Fruit fly (Drosophila melanogaster) whole organism, embryonic: ENCODE data around the gene Pis.

Experiments
- Abd-B ChIP-seq: fragments of 200-800 bp; sonication (Bioruptor generic); optimal IDR thresholded peaks from 2 replicates; lab custom pipeline; 2018; ENCODE audit warnings: missing biosample characterization, mild to moderate bottlenecking, missing genetic modification characterization, moderate library complexity
- Ada2b ChIP-seq: fragments of 200-800 bp; sonication (Bioruptor generic); IDR thresholded peaks from 2 replicates; pipeline ENCODE4 v1.3.6; 2022; ENCODE audit warnings: missing biosample characterization, missing genetic modification characterization
- Bgb ChIP-seq: fragments of 200-800 bp; sonication (Bioruptor generic); IDR thresholded peaks from 2 replicates; pipeline ENCODE4 v1.3.6; 2022; ENCODE audit warnings: missing biosample characterization, missing genetic modification characterization; ENCODE audit not compliant: partially characterized antibody
- Bteb2 ChIP-seq: fragments of 200-800 bp; sonication (Bioruptor generic); optimal IDR thresholded peaks from 2 replicates; lab custom pipeline; 2016; ENCODE audit warnings: missing biosample characterization, missing genetic modification characterization
- CG12071 ChIP-seq: fragments of 200-800 bp; sonication (Bioruptor generic); optimal IDR thresholded peaks from 3 replicates; lab custom pipeline; 2018; ENCODE audit warnings: missing biosample characterization, mild to moderate bottlenecking, missing genetic modification characterization
- CG12744 ChIP-seq: fragments of 200-800 bp; sonication (Bioruptor generic); optimal IDR thresholded peaks from 2 replicates; lab custom pipeline; 2016; ENCODE audit warnings: missing biosample characterization, missing genetic modification characterization
- CG1529 ChIP-seq: fragments of 200-800 bp; sonication (Bioruptor generic); optimal IDR thresholded peaks from 3 replicates; lab custom pipeline; 2018; ENCODE audit warnings: missing biosample characterization, missing genetic modification characterization
- CG17361 ChIP-seq: fragments of 200-800 bp; sonication (Bioruptor generic); IDR thresholded peaks from 3 replicates; pipeline ENCODE4 v1.3.6; 2022; ENCODE audit warnings: missing biosample characterization, missing genetic modification characterization
- CG1792 ChIP-seq: fragments of 200-800 bp; sonication (Bioruptor generic); optimal IDR thresholded peaks from 2 replicates; lab custom pipeline; 2016; ENCODE audit warnings: missing biosample characterization, missing genetic modification characterization
- CG18262 ChIP-seq: fragments of 200-800 bp; optimal IDR thresholded peaks from 3 replicates; lab custom pipeline; 2019; ENCODE audit warnings: missing biosample characterization, mild to moderate bottlenecking, missing genetic modification characterization, moderate library complexity
- CG32532 ChIP-seq: fragments of 200-800 bp; sonication (Bioruptor generic); IDR thresholded peaks from 2 replicates; pipeline ENCODE4 v1.3.6; 2022; ENCODE audit warnings: missing biosample characterization, missing genetic modification characterization
- CG43689 ChIP-seq: fragments of 200-800 bp; sonication (Bioruptor generic); IDR thresholded peaks from 2 replicates; pipeline ENCODE4 v1.3.6; 2022; ENCODE audit warnings: missing biosample characterization, missing genetic modification characterization
- CG4617 ChIP-seq: fragments of 200-800 bp; sonication (Bioruptor generic); optimal IDR thresholded peaks from 3 replicates; lab custom pipeline; 2016; ENCODE audit warnings: missing biosample characterization, missing genetic modification characterization, borderline replicate concordance
- CG7963 ChIP-seq: fragments of 200-800 bp; sonication (Bioruptor generic); IDR thresholded peaks from 3 replicates; pipeline ENCODE4 v1.3.6; 2022; ENCODE audit warnings: missing biosample characterization, missing genetic modification characterization; ENCODE audit not compliant: partially characterized antibody
- CG8478 ChIP-seq: fragments of >200 bp; optimal IDR thresholded peaks from 2 replicates; lab custom pipeline; 2018
- CG9797 ChIP-seq: fragments of 200-800 bp; sonication (Bioruptor generic); optimal IDR thresholded peaks from 3 replicates; lab custom pipeline; 2018; ENCODE audit warnings: missing biosample characterization, mild to moderate bottlenecking, missing genetic modification characterization
- CG9817 ChIP-seq: fragments of 200-800 bp; sonication (Bioruptor generic); optimal IDR thresholded peaks from 2 replicates; lab custom pipeline; 2018; ENCODE audit warnings: missing biosample characterization, mild to moderate bottlenecking, missing genetic modification characterization, moderate library complexity
- Doc2 ChIP-seq: fragments of 200-800 bp; sonication (Bioruptor generic); IDR thresholded peaks from 2 replicates; pipeline ENCODE4 v1.3.6; 2022; ENCODE audit warnings: missing biosample characterization, missing genetic modification characterization
- Doc3 ChIP-seq: fragments of 200-800 bp; sonication (Bioruptor generic); IDR thresholded peaks from 3 replicates; pipeline ENCODE4 v1.3.6; 2022; ENCODE audit warnings: missing biosample characterization, missing genetic modification characterization; ENCODE audit not compliant: partially characterized antibody
- Dref ChIP-seq: fragments of 200-800 bp; sonication (Bioruptor generic); IDR thresholded peaks from 2 replicates; pipeline ENCODE4 v1.3.6; 2022; ENCODE audit warnings: missing biosample characterization, missing genetic modification characterization
- ERR ChIP-seq: fragments of 200-800 bp; sonication (Bioruptor generic); optimal IDR thresholded peaks from 2 replicates; lab custom pipeline; 2016; ENCODE audit warnings: missing biosample characterization, missing genetic modification characterization
- Elba2 ChIP-seq: fragments of 200-800 bp; sonication (Bioruptor generic); optimal IDR thresholded peaks from 3 replicates; lab custom pipeline; 2016; ENCODE audit warnings: missing biosample characterization, missing genetic modification characterization
- GATAe ChIP-seq: fragments of 200-800 bp; sonication (Bioruptor generic); conservative IDR thresholded peaks from 2 replicates; pipeline ENCODE4 v1.3.6; 2022; ENCODE audit warnings: missing biosample characterization, missing genetic modification characterization
- Gsc ChIP-seq: fragments of 200-800 bp; sonication (Bioruptor generic); IDR thresholded peaks from 2 replicates; pipeline ENCODE4 v1.3.6; 2022; ENCODE audit warnings: missing biosample characterization, missing genetic modification characterization
- HLH4C ChIP-seq: fragments of 200-800 bp; sonication (Bioruptor generic); IDR thresholded peaks from 3 replicates; pipeline ENCODE4 v1.3.6; 2022; ENCODE audit warnings: missing biosample characterization, missing genetic modification characterization; ENCODE audit not compliant: partially characterized antibody
- HLH54F ChIP-seq: fragments of 200-800 bp; sonication (Bioruptor generic); optimal IDR thresholded peaks from 3 replicates; lab custom pipeline; 2016; ENCODE audit warnings: missing biosample characterization, missing genetic modification characterization
- Hmx ChIP-seq: fragments of 200-800 bp; sonication (Bioruptor generic); optimal IDR thresholded peaks from 2 replicates; lab custom pipeline; 2016; ENCODE audit warnings: missing biosample characterization, missing genetic modification characterization
- Hr78 ChIP-seq, 2 experiments: fragments of 200-800 bp in 1 of 2; fragments of >200 bp in 1 of 2; sonication (Bioruptor generic) in 1 of 2; optimal IDR thresholded peaks; 2 replicates each; lab custom pipeline; 2017 to 2019; ENCODE audit warnings: missing biosample characterization in 2 of 2, missing genetic modification characterization in 2 of 2, mild to moderate bottlenecking in 1 of 2, moderate library complexity in 1 of 2
- Oli ChIP-seq: fragments of 200-800 bp; sonication (Bioruptor generic); optimal IDR thresholded peaks from 2 replicates; lab custom pipeline; 2018; ENCODE audit warnings: missing biosample characterization, mild to moderate bottlenecking, missing genetic modification characterization, moderate library complexity
- Side ChIP-seq: fragments of 200-800 bp; sonication (Bioruptor generic); optimal IDR thresholded peaks from 2 replicates; lab custom pipeline; 2016; ENCODE audit warnings: missing biosample characterization, missing genetic modification characterization
- Six4 ChIP-seq: fragments of 200-800 bp; sonication (Bioruptor generic); optimal IDR thresholded peaks from 2 replicates; lab custom pipeline; 2016; ENCODE audit warnings: missing biosample characterization, missing genetic modification characterization
- Xrp1 ChIP-seq: fragments of 200-800 bp; sonication (Bioruptor generic); IDR thresholded peaks from 2 replicates; pipeline ENCODE4 v1.3.6; 2022; ENCODE audit warnings: missing biosample characterization, missing genetic modification characterization
- ato ChIP-seq: fragments of 200-800 bp; sonication (Bioruptor generic); IDR thresholded peaks from 2 replicates; pipeline ENCODE4 v1.3.6; 2022; ENCODE audit warnings: missing biosample characterization, missing genetic modification characterization; ENCODE audit not compliant: partially characterized antibody
- cad ChIP-seq: fragments of >200 bp; optimal IDR thresholded peaks from 2 replicates; lab custom pipeline; 2017; ENCODE audit warnings: missing biosample characterization, missing genetic modification characterization
- dimm ChIP-seq: fragments of 200-800 bp; sonication (Bioruptor generic); IDR thresholded peaks from 2 replicates; pipeline ENCODE4 v1.3.6; 2022; ENCODE audit warnings: missing biosample characterization, missing genetic modification characterization
- dmrt11E ChIP-seq: fragments of 200-800 bp; sonication (Bioruptor generic); optimal IDR thresholded peaks from 3 replicates; lab custom pipeline; 2018; ENCODE audit warnings: missing biosample characterization, mild to moderate bottlenecking, missing genetic modification characterization, moderate library complexity
- dmrt99B ChIP-seq: fragments of 200-800 bp; sonication (Bioruptor generic); optimal IDR thresholded peaks from 2 replicates; lab custom pipeline; 2018; ENCODE audit warnings: missing biosample characterization, mild to moderate bottlenecking, missing genetic modification characterization, moderate library complexity
- dpn ChIP-seq, 2 experiments: fragments of 200-800 bp; sonication (Bioruptor generic); optimal IDR thresholded peaks; 3 replicates each; lab custom pipeline; 2016; ENCODE audit warnings: missing biosample characterization in 2 of 2, missing genetic modification characterization in 2 of 2
- ems ChIP-seq: fragments of 200-800 bp; sonication (Bioruptor generic); optimal IDR thresholded peaks from 3 replicates; lab custom pipeline; 2016; ENCODE audit warnings: missing biosample characterization, missing genetic modification characterization
- ewg ChIP-seq: fragments of 200-800 bp; sonication (Bioruptor generic); optimal IDR thresholded peaks from 3 replicates; lab custom pipeline; 2017; ENCODE audit warnings: mild to moderate bottlenecking, missing biosample characterization, missing genetic modification reagents, missing genetic modification characterization
- exex ChIP-seq: fragments of 200-800 bp; sonication (Bioruptor generic); optimal IDR thresholded peaks from 4 replicates; lab custom pipeline; 2018; ENCODE audit warnings: missing biosample characterization, mild to moderate bottlenecking, missing genetic modification characterization, moderate library complexity
- eyg ChIP-seq: fragments of 200-800 bp; sonication (Bioruptor generic); optimal IDR thresholded peaks from 3 replicates; lab custom pipeline; 2016; ENCODE audit warnings: missing biosample characterization, missing genetic modification characterization
- fd102C ChIP-seq: fragments of 200-800 bp; sonication (Bioruptor generic); optimal IDR thresholded peaks from 2 replicates; lab custom pipeline; 2018; ENCODE audit warnings: missing biosample characterization, mild to moderate bottlenecking, missing genetic modification characterization, moderate library complexity
- ind ChIP-seq: fragments of 200-800 bp; sonication (Bioruptor generic); optimal IDR thresholded peaks from 3 replicates; lab custom pipeline; 2016; ENCODE audit warnings: missing biosample characterization, missing genetic modification characterization
- klu ChIP-seq: fragments of 200-800 bp; sonication (Bioruptor generic); IDR thresholded peaks from 2 replicates; pipeline ENCODE4 v1.3.6; 2022; ENCODE audit warnings: missing biosample characterization, missing genetic modification characterization
- mam ChIP-seq: fragments of 200-800 bp; sonication (Bioruptor generic); optimal IDR thresholded peaks from 3 replicates; lab custom pipeline; 2016; ENCODE audit warnings: missing biosample characterization, missing genetic modification characterization
- peb ChIP-seq: fragments of 200-800 bp; sonication (Bioruptor generic); IDR thresholded peaks from 2 replicates; pipeline ENCODE4 v1.3.6; 2022; ENCODE audit warnings: missing biosample characterization, missing genetic modification characterization
- sim ChIP-seq: fragments of 200-800 bp; sonication (Bioruptor generic); IDR thresholded peaks from 2 replicates; pipeline ENCODE4 v1.3.6; 2022; ENCODE audit warnings: missing biosample characterization, missing genetic modification characterization
- slp2 ChIP-seq: fragments of 200-800 bp; sonication (Bioruptor generic); optimal IDR thresholded peaks from 2 replicates; lab custom pipeline; 2016; ENCODE audit warnings: missing biosample characterization, missing genetic modification characterization
- ttk ChIP-seq: fragments of 200-800 bp; sonication (Bioruptor generic); IDR thresholded peaks from 2 replicates; pipeline ENCODE4 v2.1.2; 2022; ENCODE audit warnings: missing biosample characterization, missing genetic modification characterization
- twi ChIP-seq: fragments of 200-800 bp; optimal IDR thresholded peaks from 2 replicates; lab custom pipeline; 2019; ENCODE audit warnings: missing biosample characterization, mild to moderate bottlenecking, missing genetic modification characterization, moderate library complexity

Gene Pis

DNA sequence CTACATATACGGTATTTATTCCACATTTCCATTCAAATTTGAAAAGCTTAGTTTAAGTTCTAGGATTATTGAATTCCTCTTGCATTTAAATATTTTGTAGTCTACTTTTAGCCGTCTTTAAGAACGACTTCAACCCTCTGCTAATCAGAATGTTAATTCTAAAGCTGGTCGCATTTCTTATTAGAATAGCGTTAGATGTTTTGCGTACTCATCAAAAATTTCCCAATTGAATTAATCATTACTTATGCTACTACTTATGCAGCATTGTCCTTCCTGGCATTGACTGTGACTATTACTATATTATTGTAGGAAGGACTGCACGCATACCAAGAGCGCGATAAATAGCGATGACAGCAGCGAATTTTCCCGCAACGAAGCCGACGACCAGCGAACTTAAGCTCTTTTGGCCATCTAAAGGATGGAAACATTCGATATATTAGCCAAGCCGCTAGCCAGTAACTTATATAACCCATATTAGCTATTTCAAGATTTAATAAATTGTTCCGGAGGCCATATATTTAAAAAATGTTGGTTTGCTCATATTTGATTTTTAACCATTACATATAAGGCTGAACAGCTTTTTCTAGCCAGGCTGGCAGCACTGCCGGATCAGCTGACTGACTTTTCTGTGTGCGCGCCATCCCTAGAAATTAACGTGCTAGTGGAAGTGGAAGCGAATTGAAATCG, 6.6 kb downstream of the Pis start, which contains the start of gene CG8128 (continued):
- TF ChIP-seq eyg (no peak), dimm (GFP tag; lab: Robert Waterston, UW) (no peak), dmrt11E (no peak), Doc3 (no peak), CG43689 (no peak), twi (no peak), klu (GFP tag; lab: Robert Waterston, UW) (no peak), HLH4C (no peak), Hmx (no peak), CG8478 (no peak), CG4617 (no peak), CG32532 (GFP tag; lab: Robert Waterston, UW) (peak; percentile 21; the same call in 1 of the 2 replicates), Gsc (GFP tag; lab: Robert Waterston, UW) (no peak), ttk (GFP tag; lab: Robert Waterston, UW) (no peak), ewg (peak; percentile 4), Abd-B (GFP tag; lab: Kevin White, UChicago) (no peak), sim (GFP tag; lab: Robert Waterston, UW) (no peak), CG9797 (GFP tag; lab: Kevin White, UChicago) (no peak), Elba2 (no peak), exex (tag; lab: Kevin White, UChicago) (no peak), CG1792 (no peak), CG12071 (no peak), slp2 (GFP tag; lab: Kevin White, UChicago) (no peak), cad (GFP tag; lab: Kevin White, UChicago) (no peak), CG7963 (GFP tag; lab: Robert Waterston, UW) (no peak), dmrt99B (tag; lab: Kevin White, UChicago) (no peak), Oli (tag; lab: Kevin White, UChicago) (no peak), GATAe (GFP tag; lab: Robert Waterston, UW) (no peak), ato (no peak), Bgb (GFP tag; lab: Robert Waterston, UW) (no peak), peb (GFP tag; lab: Robert Waterston, UW) (no peak), Hr78 (GFP tag; optimal IDR thresholded peaks at IDR 0.05; lab: Kevin White, UChicago) (no peak), Doc2 (no peak), Xrp1 (GFP tag; lab: Robert Waterston, UW) (no peak), fd102C (GFP tag; lab: Kevin White, UChicago) (no peak), Side (GFP tag; lab: Kevin White, UChicago) (no peak), CG17361 (GFP tag; lab: Robert Waterston, UW) (no peak), CG18262 (tag; lab: Kevin White, UChicago) (no peak), CG9817 (no peak), mam (peak; percentile 13), ind (no peak), ems (GFP tag; lab: Kevin White, UChicago) (no peak), dpn (GFP tag; optimal IDR thresholded peaks at IDR 0.05; lab: Kevin White, UChicago) (no peak), Dref (GFP tag; lab: Robert Waterston, UW) (peak; percentile 36; the same call in 1 of the 2 replicates), ERR (GFP tag; lab: Kevin White, UChicago) (no peak), Ada2b (GFP tag; lab: Robert Waterston, UW) (no peak), CG1529 (GFP tag; lab: Kevin White, UChicago) (no peak), Bteb2 (GFP tag; lab: Kevin White, UChicago) (no peak), CG12744 (GFP tag; lab: Kevin White, UChicago) (no peak), HLH54F (peak; percentile 3), Six4 (GFP tag; lab: Kevin White, UChicago) (no peak)
